Worm (Caenorhabditis elegans): ENCODE results near the gene acbp-6.

DNA sequence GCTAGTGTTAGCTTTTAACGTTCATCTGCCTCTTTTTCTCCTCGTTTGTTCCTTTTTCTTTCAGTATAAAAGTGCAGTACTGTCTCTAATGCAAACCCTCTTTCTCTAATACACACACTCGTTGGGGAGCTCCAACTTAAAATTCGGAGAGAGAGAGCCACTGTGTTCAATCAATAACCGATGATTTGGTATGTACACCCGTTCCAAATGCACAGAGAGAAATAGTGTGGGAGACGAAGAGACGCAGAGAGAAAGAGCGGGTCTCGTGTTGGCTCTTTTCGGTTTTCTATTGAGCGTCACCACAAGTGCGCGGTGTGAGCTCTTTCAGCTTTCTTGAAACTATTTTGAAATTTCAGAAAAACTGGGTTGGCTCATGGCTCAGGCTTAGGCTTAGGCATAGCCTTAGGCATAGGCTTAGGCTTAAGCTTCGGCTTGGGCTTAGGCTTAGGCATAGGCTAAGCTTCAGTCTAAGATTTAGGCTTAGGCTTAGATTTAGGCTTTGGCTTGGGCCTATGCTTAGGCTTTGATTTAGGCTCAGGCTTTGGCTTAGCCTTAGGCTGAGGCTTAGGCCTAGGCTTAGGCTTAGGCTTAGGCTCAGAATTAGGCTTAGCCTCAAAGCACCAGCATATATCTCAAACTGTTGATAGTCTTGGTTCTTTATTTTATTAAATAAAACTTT lies 49.8 kb downstream of the acbp-6 start:
- TF ChIP-seq flt-1 (GFP tag; IDR thresholded peaks at IDR 0.05) (no peak), ref-1 (GFP tag; conservative IDR thresholded peaks at IDR 0.05) (0 out of 2 replicates have a peak, but pooled peaks have one; percentile 12), med-1 (GFP tag; optimal IDR thresholded peaks at IDR 0.05; ENCODE audit: insufficient read depth) (no peak), T22C8.4 (GFP tag; IDR thresholded peaks at IDR 0.05) (no peak), cog-1 (tag; optimal IDR thresholded peaks at IDR 0.05) (no peak), tab-1 (GFP tag; IDR thresholded peaks at IDR 0.05) (no peak)
